Fruit fly (Drosophila melanogaster): ENCODE results near the gene GILT3.

GILT3 gene

dm6 chr3R:23724843-23725506 is 47.8 kb downstream of the GILT3 start:
- TF ChIP-seq bab1 (GFP tag; optimal IDR thresholded peaks at IDR 0.05): no peak
- no peak for TF ChIP-seq tj (GFP tag; optimal IDR thresholded peaks at IDR 0.05)
- no peak for TF ChIP-seq CG11617 (GFP tag; optimal IDR thresholded peaks at IDR 0.05)
- no peak for TF ChIP-seq Clk (GFP tag; optimal IDR thresholded peaks at IDR 0.05)
- TF ChIP-seq ovo (GFP tag; optimal IDR thresholded peaks at IDR 0.05): no peak
- TF ChIP-seq toe (GFP tag; optimal IDR thresholded peaks at IDR 0.05): no peak
- no peak for TF ChIP-seq CG1620 (GFP tag; optimal IDR thresholded peaks at IDR 0.05)
- TF ChIP-seq Mnt (GFP tag; optimal IDR thresholded peaks at IDR 0.05): peak; percentile 34
- no peak for TF ChIP-seq kay (GFP tag; ENCODE audit: borderline replicate concordance)
- TF ChIP-seq cnc (optimal IDR thresholded peaks at IDR 0.05): peak in 1 of 2 experiments; percentile 16
- TF ChIP-seq CG33017 (tag; optimal IDR thresholded peaks at IDR 0.05): peak; percentile 24
- TF ChIP-seq Hr96 (GFP tag; optimal IDR thresholded peaks at IDR 0.05): no peak
- peak; percentile 18 for TF ChIP-seq CG12768 (GFP tag; optimal IDR thresholded peaks at IDR 0.05)
- no peak for TF ChIP-seq CG5204 (GFP tag; optimal IDR thresholded peaks at IDR 0.05)
- TF ChIP-seq cic (GFP tag; optimal IDR thresholded peaks at IDR 0.05): peak; percentile 90
- no peak for TF ChIP-seq pad (GFP tag; optimal IDR thresholded peaks at IDR 0.05)
- TF ChIP-seq CG7045 (GFP tag; optimal IDR thresholded peaks at IDR 0.05): no peak
- no peak for TF ChIP-seq Crg-1 (GFP tag; optimal IDR thresholded peaks at IDR 0.05)
- no peak for TF ChIP-seq CG7101 (tag; optimal IDR thresholded peaks at IDR 0.05)
- no peak for TF ChIP-seq CG14711 (tag; optimal IDR thresholded peaks at IDR 0.05)

dm6 chr3R:23725711-23726349 is 48.7 kb downstream of the GILT3 start:
- peak; percentile 32 for TF ChIP-seq CG12768 (GFP tag; optimal IDR thresholded peaks at IDR 0.05)
- TF ChIP-seq CG11617 (GFP tag; optimal IDR thresholded peaks at IDR 0.05): no peak

dm6 chr3R:23726740-23727139 is 49.6 kb downstream of the GILT3 start:
- TF ChIP-seq kay (GFP tag; ENCODE audit: borderline replicate concordance) (peak; percentile 88), CG11617 (GFP tag; optimal IDR thresholded peaks at IDR 0.05) (peak; percentile 69), cnc (optimal IDR thresholded peaks at IDR 0.05) (no peak), bab1 (GFP tag; optimal IDR thresholded peaks at IDR 0.05) (peak; percentile 20), Clk (GFP tag; optimal IDR thresholded peaks at IDR 0.05) (no peak), CG14711 (tag; optimal IDR thresholded peaks at IDR 0.05) (peak; percentile 79), CG7101 (tag; optimal IDR thresholded peaks at IDR 0.05) (peak; percentile 76), Hr96 (GFP tag; optimal IDR thresholded peaks at IDR 0.05) (peak; percentile 4), ovo (GFP tag; optimal IDR thresholded peaks at IDR 0.05) (no peak), CG5204 (GFP tag; optimal IDR thresholded peaks at IDR 0.05) (peak; percentile 66), Mnt (GFP tag; optimal IDR thresholded peaks at IDR 0.05) (peak; percentile 25), CG33017 (tag; optimal IDR thresholded peaks at IDR 0.05) (peak; percentile 87), CG1620 (GFP tag; optimal IDR thresholded peaks at IDR 0.05) (no peak), tj (GFP tag; optimal IDR thresholded peaks at IDR 0.05) (peak; percentile 13), pad (GFP tag; optimal IDR thresholded peaks at IDR 0.05) (peak; percentile 22), CG7045 (GFP tag; optimal IDR thresholded peaks at IDR 0.05) (peak; percentile 78), CG12768 (GFP tag; optimal IDR thresholded peaks at IDR 0.05) (peak; percentile 49), cic (GFP tag; optimal IDR thresholded peaks at IDR 0.05) (no peak), toe (GFP tag; optimal IDR thresholded peaks at IDR 0.05) (peak; percentile 67), Crg-1 (GFP tag; optimal IDR thresholded peaks at IDR 0.05) (no peak)

- TF ChIP-seq CG33017 (tag; optimal IDR thresholded peaks at IDR 0.05) (no peak), bab1 (GFP tag; optimal IDR thresholded peaks at IDR 0.05) (no peak), CG5204 (GFP tag; optimal IDR thresholded peaks at IDR 0.05) (no peak), CG7045 (GFP tag; optimal IDR thresholded peaks at IDR 0.05) (no peak), kay (GFP tag; ENCODE audit: borderline replicate concordance) (no peak), Hr96 (GFP tag; optimal IDR thresholded peaks at IDR 0.05) (no peak), tj (GFP tag; optimal IDR thresholded peaks at IDR 0.05) (no peak), CG7101 (tag; optimal IDR thresholded peaks at IDR 0.05) (no peak), Mnt (GFP tag; optimal IDR thresholded peaks at IDR 0.05) (no peak), CG11617 (GFP tag; optimal IDR thresholded peaks at IDR 0.05) (no peak), ovo (GFP tag; optimal IDR thresholded peaks at IDR 0.05) (no peak), CG1620 (GFP tag; optimal IDR thresholded peaks at IDR 0.05) (no peak), Crg-1 (GFP tag; optimal IDR thresholded peaks at IDR 0.05) (no peak), CG12768 (GFP tag; optimal IDR thresholded peaks at IDR 0.05) (no peak)
Observed at dm6 chr3R:23727657-23728056, 50.5 kb downstream of the GILT3 start.
